Fruit fly (Drosophila melanogaster): ENCODE results near the gene CG1958.

- TF ChIP-seq CG14655 (GFP tag; optimal IDR thresholded peaks at IDR 0.05): peak; percentile 83
- TF ChIP-seq CG12605 (GFP tag; IDR thresholded peaks at IDR 0.05): peak; percentile 66; the same call in 1 of the 2 replicates
Measured at dm6 chrX:7291850-7292499, 25.3 kb downstream of the CG1958 start.
